Worm (Caenorhabditis elegans) whole organism, L1 larva: ENCODE results near the gene T01B6.1.
A peak's percentile ranks its signal among the peaks of the same experiment; 100 is the strongest.

Source experiments
- C04F5.9 ChIP-seq: sonication (generic microtip); optimal IDR thresholded peaks from 2 replicates; lab custom pipeline; 2016; ENCODE audit warnings: missing genetic modification characterization, missing compliant biosample characterization
- C34B4.2 ChIP-seq: sonication (generic microtip); optimal IDR thresholded peaks from 2 replicates; lab custom pipeline; 2017; ENCODE audit warnings: mild to moderate bottlenecking, missing genetic modification characterization, missing compliant biosample characterization
- Y116A8C.19 ChIP-seq: sonication (generic microtip); optimal IDR thresholded peaks from 2 replicates; lab custom pipeline; 2016; ENCODE audit warnings: missing compliant biosample characterization, missing genetic modification characterization, borderline replicate concordance
- ama-1 ChIP-seq: fragments of 150-350 bp; optimal IDR thresholded peaks from 2 replicates; lab custom pipeline; 2014
- ceh-63 ChIP-seq: fragments of 200-800 bp; sonication (Bioruptor generic); optimal IDR thresholded peaks from 2 replicates; lab custom pipeline; 2018; ENCODE audit warnings: mild to moderate bottlenecking, missing genetic modification characterization, missing compliant biosample characterization
- ceh-90 ChIP-seq: sonication (generic microtip); optimal IDR thresholded peaks from 2 replicates; lab custom pipeline; 2016; ENCODE audit warnings: missing genetic modification characterization, missing compliant biosample characterization
- ces-1 ChIP-seq: fragments of 150-350 bp; optimal IDR thresholded peaks from 2 replicates; lab custom pipeline; 2014; ENCODE audit warnings: missing biosample characterization, missing genetic modification reagents, missing genetic modification characterization
- dsc-1 ChIP-seq: sonication (generic microtip); optimal IDR thresholded peaks from 2 replicates; lab custom pipeline; 2016; ENCODE audit warnings: mild to moderate bottlenecking, missing genetic modification characterization, missing compliant biosample characterization
- efl-1 ChIP-seq, 4 experiments: fragments of 150-350 bp; optimal IDR thresholded peaks in 3 of 4; peaks in 1 of 4; 1 replicate in 1 of 4; 2 replicates in 3 of 4; lab custom pipeline; 2014; ENCODE audit warnings: missing biosample characterization in 2 of 4, missing genetic modification characterization in 2 of 4, missing genetic modification reagents in 2 of 4
- egl-13 ChIP-seq: sonication (generic microtip); optimal IDR thresholded peaks from 2 replicates; lab custom pipeline; 2016; ENCODE audit warnings: missing genotype, missing genetic modification reagents, missing genetic modification characterization, missing compliant biosample characterization
- elt-3 ChIP-seq, 6 experiments: fragments of 150-350 bp in 1 of 6; sonication (generic microtip); optimal IDR thresholded peaks; 2 replicates each; lab custom pipeline; 2017 to 2018; ENCODE audit warnings: missing biosample characterization in 6 of 6, missing genetic modification characterization in 6 of 6, inconsistent platforms in 1 of 6
- grh-1 ChIP-seq: fragments of 200-800 bp; sonication (Bioruptor generic); IDR thresholded peaks from 2 replicates; pipeline ENCODE4 v1.3.6; 2022; ENCODE audit warnings: missing genetic modification reagents, missing genetic modification characterization, missing compliant biosample characterization
- hlh-17 ChIP-seq: fragments of 200-800 bp; sonication (Bioruptor generic); optimal IDR thresholded peaks from 2 replicates; lab custom pipeline; 2018; ENCODE audit warnings: missing genetic modification characterization, mild to moderate bottlenecking, missing compliant biosample characterization, moderate library complexity, borderline replicate concordance
- hlh-4 ChIP-seq: sonication (generic microtip); optimal IDR thresholded peaks from 2 replicates; lab custom pipeline; 2016; ENCODE audit warnings: mild to moderate bottlenecking, missing genetic modification characterization, missing compliant biosample characterization
- hpl-2 ChIP-seq: fragments of 150-350 bp; optimal IDR thresholded peaks from 2 replicates; lab custom pipeline; 2014; ENCODE audit warnings: missing biosample characterization, missing genetic modification reagents, missing genetic modification characterization
- jun-1 ChIP-seq: fragments of 150-350 bp; optimal IDR thresholded peaks from 2 replicates; lab custom pipeline; 2014; ENCODE audit warnings: missing biosample characterization, missing genetic modification reagents, missing genetic modification characterization
- lin-14 ChIP-seq: fragments of 200-800 bp; sonication (Bioruptor generic); optimal IDR thresholded peaks from 2 replicates; lab custom pipeline; 2018; ENCODE audit warnings: mild to moderate bottlenecking, missing genetic modification characterization, moderate library complexity, missing compliant biosample characterization
- lsy-2 ChIP-seq, 2 experiments: fragments of 150-350 bp; optimal IDR thresholded peaks; 2 replicates each; lab custom pipeline; 2014; ENCODE audit warnings: missing biosample characterization in 2 of 2, missing genetic modification characterization in 2 of 2
- mef-2 ChIP-seq: fragments of 150-350 bp; optimal IDR thresholded peaks from 2 replicates; lab custom pipeline; 2014; ENCODE audit warnings: missing biosample characterization, missing genetic modification characterization
- mep-1 ChIP-seq: fragments of 150-350 bp; optimal IDR thresholded peaks from 2 replicates; lab custom pipeline; 2014; ENCODE audit warnings: missing biosample characterization, missing genetic modification characterization
- nhr-11 ChIP-seq: fragments of 150-350 bp; optimal IDR thresholded peaks from 2 replicates; lab custom pipeline; 2014; ENCODE audit warnings: missing biosample characterization, missing genetic modification characterization
- nhr-19 ChIP-seq: fragments of 200-800 bp; sonication (Bioruptor generic); conservative IDR thresholded peaks from 2 replicates; pipeline ENCODE4 v1.3.6; 2022; ENCODE audit warnings: missing genetic modification characterization, missing compliant biosample characterization
- nhr-20 ChIP-seq: sonication (generic microtip); optimal IDR thresholded peaks from 2 replicates; lab custom pipeline; 2016; ENCODE audit warnings: mild to moderate bottlenecking, missing genetic modification characterization, missing compliant biosample characterization
- nhr-71 ChIP-seq: sonication (generic microtip); optimal IDR thresholded peaks from 2 replicates; lab custom pipeline; 2016; ENCODE audit warnings: mild to moderate bottlenecking, missing genetic modification characterization, moderate library complexity, missing compliant biosample characterization
- nhr-77 ChIP-seq: fragments of 150-350 bp; optimal IDR thresholded peaks from 2 replicates; lab custom pipeline; 2014; ENCODE audit warnings: missing biosample characterization, missing genetic modification characterization
- nhr-85 ChIP-seq: sonication (generic microtip); peaks from one replicate; lab custom pipeline; 2016; ENCODE audit warnings: missing genetic modification characterization, inconsistent platforms, missing compliant biosample characterization
- nhr-90 ChIP-seq: sonication (generic microtip); optimal IDR thresholded peaks from 2 replicates; lab custom pipeline; 2016; ENCODE audit warnings: mild to moderate bottlenecking, missing genetic modification characterization, missing compliant biosample characterization; ENCODE audit not compliant: poor library complexity
- pag-3 ChIP-seq: sonication (generic microtip); optimal IDR thresholded peaks from 2 replicates; lab custom pipeline; 2017; ENCODE audit warnings: missing genetic modification characterization, mild to moderate bottlenecking, missing compliant biosample characterization, antibody characterized with exemption, borderline replicate concordance; ENCODE audit not compliant: insufficient read depth
- snpc-4 ChIP-seq: fragments of 150-350 bp; optimal IDR thresholded peaks from 2 replicates; lab custom pipeline; 2014; ENCODE audit warnings: missing biosample characterization, missing genetic modification characterization
- swsn-7 ChIP-seq: sonication (generic microtip); optimal IDR thresholded peaks from 2 replicates; lab custom pipeline; 2016; ENCODE audit warnings: missing genetic modification characterization, missing compliant biosample characterization
- unc-98 ChIP-seq: fragments of 200-800 bp; sonication (Bioruptor generic); IDR thresholded peaks from 2 replicates; pipeline ENCODE4 v1.3.6; 2022; ENCODE audit warnings: missing genetic modification characterization, missing compliant biosample characterization
- vab-15 ChIP-seq: sonication (generic microtip); optimal IDR thresholded peaks from 2 replicates; lab custom pipeline; 2017; ENCODE audit warnings: missing genotype, mild to moderate bottlenecking, missing genetic modification characterization, missing compliant biosample characterization
- xbp-1 ChIP-seq: sonication (generic microtip); optimal IDR thresholded peaks from 2 replicates; lab custom pipeline; 2016; ENCODE audit warnings: missing genetic modification characterization, missing compliant biosample characterization
- zag-1 ChIP-seq: fragments of 150-350 bp; optimal IDR thresholded peaks from 2 replicates; lab custom pipeline; 2014; ENCODE audit warnings: missing biosample characterization, missing genetic modification characterization
- ztf-11 ChIP-seq, 2 experiments: sonication (generic microtip); optimal IDR thresholded peaks; 2 replicates each; lab custom pipeline; 2016 to 2017; ENCODE audit warnings: missing genetic modification characterization in 2 of 2, missing biosample characterization in 1 of 2, missing compliant biosample characterization in 1 of 2

Gene T01B6.1

ce11 chrX:2347962-2348361 lies 12.5 kb downstream of the T01B6.1 start (continued):
- peak; percentile 3 for TF ChIP-seq pag-3 (tag; lab: Kevin White, UChicago)
- no peak for TF ChIP-seq ceh-63 (GFP tag; lab: Kevin White, UChicago)
- no peak for TF ChIP-seq ztf-11 (tag; optimal IDR thresholded peaks at IDR 0.05; lab: Kevin White, UChicago)
- peak; percentile 76 for TF ChIP-seq lin-14 (GFP tag; lab: Kevin White, UChicago)
- TF ChIP-seq dsc-1 (tag; lab: Kevin White, UChicago): no peak
- no peak for TF ChIP-seq ceh-90 (tag; lab: Kevin White, UChicago)
- peak; percentile 85 for TF ChIP-seq nhr-71 (tag; lab: Kevin White, UChicago)
- TF ChIP-seq unc-98 (GFP tag; lab: Robert Waterston, UW): no peak
- TF ChIP-seq elt-3 (tag; optimal IDR thresholded peaks at IDR 0.05; lab: Kevin White, UChicago): no peak
- no peak for TF ChIP-seq swsn-7 (tag; lab: Kevin White, UChicago)
- no peak for TF ChIP-seq hpl-2 (GFP tag; lab: Kevin White, UChicago)
- TF ChIP-seq zag-1 (tag; lab: Kevin White, UChicago): no peak
- no peak for TF ChIP-seq C34B4.2 (tag; lab: Kevin White, UChicago)
- TF ChIP-seq nhr-11 (tag; lab: Kevin White, UChicago): no peak
- TF ChIP-seq xbp-1 (tag; lab: Kevin White, UChicago): no peak
- TF ChIP-seq mep-1 (tag; lab: Kevin White, UChicago): no peak
- TF ChIP-seq nhr-85 (tag; lab: Kevin White, UChicago): no peak
- no peak for TF ChIP-seq hlh-4 (tag; lab: Kevin White, UChicago)
- TF ChIP-seq ces-1 (GFP tag; lab: Kevin White, UChicago): no peak
- TF ChIP-seq snpc-4 (tag; lab: Kevin White, UChicago): no peak
- no peak for TF ChIP-seq Y116A8C.19 (tag; lab: Kevin White, UChicago)
- TF ChIP-seq jun-1 (tag; lab: Kevin White, UChicago): no peak
- peak; percentile 61 for TF ChIP-seq nhr-19
- peak; percentile 34 for TF ChIP-seq nhr-20 (tag; lab: Kevin White, UChicago)
- peak; percentile 42 to 61 for TF ChIP-seq lsy-2 (tag; optimal IDR thresholded peaks at IDR 0.05; lab: Kevin White, UChicago)
- TF ChIP-seq mef-2 (tag; lab: Kevin White, UChicago): peak; percentile 88
- peak; percentile 38 for TF ChIP-seq egl-13 (tag; lab: Kevin White, UChicago)
- no peak for TF ChIP-seq C04F5.9
- TF ChIP-seq vab-15: no peak
- no peak for TF ChIP-seq hlh-17 (GFP tag; lab: Kevin White, UChicago)
- TF ChIP-seq, all 84 proteins: peak for 12

ce11 chrX:2352929-2353328 lies 17.4 kb downstream of the T01B6.1 start:
- TF ChIP-seq mef-2 (tag; lab: Kevin White, UChicago) (no peak), grh-1 (no peak), ama-1 (no peak)
- TF ChIP-seq, all 84 proteins: peak for 0

ce11 chrX:2359797-2360196 lies 24.3 kb downstream of the T01B6.1 start, which contains the start of gene lgc-40:
TSS of gene lgc-40 (plus strand) at chrX:2360097.
- no peak for TF ChIP-seq nhr-77
- TF ChIP-seq lin-14 (GFP tag; lab: Kevin White, UChicago): no peak
- TF ChIP-seq efl-1 (optimal IDR thresholded peaks at IDR 0.05; lab: Kevin White, UChicago): no peak
- peak in 1 of 2 experiments; percentile 73 for TF ChIP-seq efl-1 (GFP tag; optimal IDR thresholded peaks at IDR 0.05 in 1 of 2; lab: Kevin White, UChicago)
- TF ChIP-seq, all 84 proteins: peak for 1

ce11 chrX:2362872-2363271 lies 27.4 kb downstream of the T01B6.1 start:
- no peak for TF ChIP-seq vab-15
- TF ChIP-seq nhr-90 (tag; lab: Kevin White, UChicago): no peak
- peak; percentile 65 for TF ChIP-seq snpc-4 (tag; lab: Kevin White, UChicago)
- TF ChIP-seq ceh-63 (GFP tag; lab: Kevin White, UChicago): no peak
